Fruit fly (Drosophila melanogaster): Measurements from ENCODE around the gene Rab7.

Rab7 gene

DNA sequence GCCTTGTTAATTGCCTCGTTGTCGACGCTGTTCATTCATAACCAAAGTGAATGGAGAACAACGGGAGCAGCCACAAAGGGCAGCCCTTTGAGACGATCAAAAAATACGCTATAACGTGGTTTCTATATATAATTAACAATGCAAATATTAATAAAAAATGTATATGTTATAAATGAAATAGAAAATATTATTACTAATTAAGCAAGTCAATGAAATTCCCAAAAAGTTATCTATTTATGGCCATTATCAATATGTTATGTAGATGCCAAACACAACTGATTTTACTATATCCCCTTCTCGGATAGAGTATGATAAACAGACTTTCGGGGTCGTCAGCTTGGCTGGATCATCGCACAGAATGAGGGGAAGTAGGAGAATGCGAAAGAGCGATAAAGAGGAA, 23.4 kb upstream of the Rab7 start:
- TF ChIP-seq Sin3A (optimal IDR thresholded peaks at IDR 0.05) = no peak
- no peak for TF ChIP-seq h (optimal IDR thresholded peaks at IDR 0.05)
- TF ChIP-seq insv (optimal IDR thresholded peaks at IDR 0.05) = no peak
- no peak for TF ChIP-seq ttk (optimal IDR thresholded peaks at IDR 0.05)
- TF ChIP-seq Myc (optimal IDR thresholded peaks at IDR 0.05) = no peak
- TF ChIP-seq psq (optimal IDR thresholded peaks at IDR 0.05) = no peak

dm6 chr3R:23971208-23971607, 21.6 kb upstream of the Rab7 start:
- TF ChIP-seq insv (optimal IDR thresholded peaks at IDR 0.05) = no peak

- TF ChIP-seq insv (optimal IDR thresholded peaks at IDR 0.05) (no peak), h (optimal IDR thresholded peaks at IDR 0.05) (no peak), Myc (optimal IDR thresholded peaks at IDR 0.05) (no peak), psq (optimal IDR thresholded peaks at IDR 0.05) (no peak), Sin3A (optimal IDR thresholded peaks at IDR 0.05) (no peak), ttk (optimal IDR thresholded peaks at IDR 0.05) (no peak)
Observed at dm6 chr3R:23971764-23972163, 21.0 kb upstream of the Rab7 start.

- TF ChIP-seq Sin3A (optimal IDR thresholded peaks at IDR 0.05) (no peak), Myc (optimal IDR thresholded peaks at IDR 0.05) (no peak), ttk (optimal IDR thresholded peaks at IDR 0.05) (no peak), h (optimal IDR thresholded peaks at IDR 0.05) (no peak), psq (optimal IDR thresholded peaks at IDR 0.05) (no peak), insv (optimal IDR thresholded peaks at IDR 0.05) (no peak)
Observed at dm6 chr3R:23981645-23982044, 11.2 kb upstream of the Rab7 start.

DNA sequence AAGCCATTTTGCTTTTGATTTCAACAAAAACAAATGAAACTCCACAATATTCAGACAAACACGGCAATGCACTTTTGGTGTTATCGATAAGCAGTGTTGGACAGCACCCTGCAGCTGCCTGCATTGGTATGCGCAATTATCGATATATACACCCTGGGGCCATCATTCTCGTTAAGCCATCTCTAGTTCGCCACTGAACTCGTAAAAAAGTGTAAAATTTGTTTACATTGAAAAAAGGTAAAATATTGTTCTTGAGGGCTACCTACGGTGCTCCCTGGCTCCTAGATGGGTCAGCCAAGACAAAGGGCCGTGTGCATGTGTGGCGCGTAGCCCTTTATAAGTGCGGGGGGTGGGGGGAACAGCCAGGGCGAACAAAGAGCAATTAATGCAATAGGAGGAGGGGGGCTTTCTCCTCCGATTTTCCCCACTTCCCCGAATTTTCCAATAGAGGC, 6.3 kb upstream of the Rab7 start, which contains the start of the genes CG13603 and CG5902:
TSS of gene CG13603 (minus strand) at position 91 of the 452 bp plus-strand sequence.
TSS of gene CG5902 (plus strand) at position 164 of the 452 bp plus-strand sequence.
- TF ChIP-seq insv (optimal IDR thresholded peaks at IDR 0.05) = no peak
- TF ChIP-seq ttk (optimal IDR thresholded peaks at IDR 0.05) = no peak
- TF ChIP-seq Myc (optimal IDR thresholded peaks at IDR 0.05) = no peak
- TF ChIP-seq Sin3A (optimal IDR thresholded peaks at IDR 0.05) = no peak
- TF ChIP-seq psq (optimal IDR thresholded peaks at IDR 0.05) = no peak
- no peak for TF ChIP-seq h (optimal IDR thresholded peaks at IDR 0.05)

DNA sequence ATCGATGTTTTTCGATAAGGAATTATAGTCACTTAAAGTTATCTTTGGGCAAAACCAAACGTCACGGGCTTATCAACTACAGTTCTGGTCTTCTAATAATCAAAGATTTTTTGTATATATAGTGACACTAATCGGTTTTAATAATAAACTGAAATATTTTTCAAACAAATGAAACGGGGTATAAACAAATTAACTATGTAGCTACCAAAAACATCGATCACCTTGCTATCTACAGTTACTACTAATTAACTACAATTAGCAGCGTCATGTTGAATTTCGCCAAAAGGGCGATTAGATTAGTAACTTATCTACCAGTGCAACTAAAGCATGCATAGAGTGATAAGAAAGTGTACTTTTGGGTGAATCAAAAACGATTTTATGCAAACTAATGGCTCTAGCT, 1.4 kb upstream of the Rab7 start:
- TF ChIP-seq psq (optimal IDR thresholded peaks at IDR 0.05) = no peak
- no peak for TF ChIP-seq Myc (optimal IDR thresholded peaks at IDR 0.05)
- no peak for TF ChIP-seq h (optimal IDR thresholded peaks at IDR 0.05)
- TF ChIP-seq Sin3A (optimal IDR thresholded peaks at IDR 0.05) = no peak
- TF ChIP-seq insv (optimal IDR thresholded peaks at IDR 0.05) = no peak
- TF ChIP-seq ttk (optimal IDR thresholded peaks at IDR 0.05) = no peak

DNA sequence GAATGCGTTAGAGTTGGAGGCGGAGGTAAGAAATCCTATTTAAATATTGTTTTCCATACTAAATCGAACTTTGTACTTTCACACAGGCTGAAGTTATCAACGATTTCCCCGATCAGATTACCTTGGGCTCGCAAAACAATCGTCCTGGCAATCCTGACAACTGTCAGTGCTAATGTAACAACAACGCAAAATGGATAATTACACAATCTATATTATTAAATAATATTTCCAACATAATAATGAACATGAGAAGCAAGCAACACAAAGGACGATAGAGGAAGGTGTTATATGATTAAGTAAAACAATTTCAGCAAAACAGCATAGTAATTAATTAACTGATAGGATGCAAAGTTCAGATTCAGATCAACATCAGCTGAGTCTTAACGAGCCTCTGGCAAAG, 1.8 kb downstream of the Rab7 start:
- TF ChIP-seq Myc (optimal IDR thresholded peaks at IDR 0.05) = no peak
- no peak for TF ChIP-seq Sin3A (optimal IDR thresholded peaks at IDR 0.05)
- TF ChIP-seq insv (optimal IDR thresholded peaks at IDR 0.05) = no peak
- no peak for TF ChIP-seq h (optimal IDR thresholded peaks at IDR 0.05)
- no peak for TF ChIP-seq psq (optimal IDR thresholded peaks at IDR 0.05)
- TF ChIP-seq ttk (optimal IDR thresholded peaks at IDR 0.05) = no peak

DNA sequence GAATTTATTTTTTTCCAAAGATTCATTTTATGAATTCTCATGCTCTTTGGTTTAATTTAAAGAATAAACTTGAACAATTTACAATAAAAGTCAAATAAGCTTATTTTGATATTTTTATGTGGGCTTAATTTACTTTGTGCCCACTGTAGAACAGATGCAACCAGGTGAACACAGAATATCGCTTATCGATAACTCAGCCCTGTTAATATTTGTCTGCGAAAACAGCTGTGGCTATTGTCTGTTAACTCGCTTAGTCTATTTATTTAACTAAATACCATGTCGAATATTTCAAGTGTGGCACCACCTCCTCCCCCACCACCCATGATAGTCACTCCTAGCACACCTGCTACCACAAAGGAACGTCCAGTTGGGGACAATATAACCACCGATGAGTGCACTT, 2.7 kb downstream of the Rab7 start, which contains the start of gene CG33108:
TSS of gene CG33108 (plus strand) at position 200 of the 400 bp plus-strand sequence.
- TF ChIP-seq ttk (optimal IDR thresholded peaks at IDR 0.05) (no peak), Myc (optimal IDR thresholded peaks at IDR 0.05) (no peak), Sin3A (optimal IDR thresholded peaks at IDR 0.05) (no peak), psq (optimal IDR thresholded peaks at IDR 0.05) (no peak), h (optimal IDR thresholded peaks at IDR 0.05) (no peak), insv (optimal IDR thresholded peaks at IDR 0.05) (no peak)

DNA sequence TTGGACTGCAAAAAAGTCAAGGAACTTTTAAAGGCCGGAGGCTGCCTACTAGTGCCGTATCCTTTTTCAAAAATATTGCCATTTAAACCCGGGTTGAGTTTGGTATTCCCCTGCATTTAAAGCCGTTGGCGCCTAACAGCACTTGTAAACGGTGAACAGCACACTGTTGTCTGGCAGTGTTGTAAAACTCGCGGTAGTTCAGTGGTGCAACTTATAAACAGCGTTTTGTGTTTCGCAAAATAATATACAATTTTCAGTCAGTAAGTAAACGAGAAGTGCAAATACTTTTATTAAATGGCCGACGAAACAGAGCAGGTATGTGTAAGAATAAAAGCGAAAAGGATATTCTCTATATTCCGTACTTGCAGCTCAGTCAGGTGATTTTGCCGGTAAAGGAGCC, 3.4 kb downstream of the Rab7 start, which contains the start of gene LSm3:
TSS of gene LSm3 (plus strand) at position 39 of the 400 bp plus-strand sequence.
- TF ChIP-seq insv (optimal IDR thresholded peaks at IDR 0.05) (no peak), Sin3A (optimal IDR thresholded peaks at IDR 0.05) (no peak), Myc (optimal IDR thresholded peaks at IDR 0.05) (no peak), ttk (optimal IDR thresholded peaks at IDR 0.05) (no peak), psq (optimal IDR thresholded peaks at IDR 0.05) (no peak), h (optimal IDR thresholded peaks at IDR 0.05) (no peak)

DNA sequence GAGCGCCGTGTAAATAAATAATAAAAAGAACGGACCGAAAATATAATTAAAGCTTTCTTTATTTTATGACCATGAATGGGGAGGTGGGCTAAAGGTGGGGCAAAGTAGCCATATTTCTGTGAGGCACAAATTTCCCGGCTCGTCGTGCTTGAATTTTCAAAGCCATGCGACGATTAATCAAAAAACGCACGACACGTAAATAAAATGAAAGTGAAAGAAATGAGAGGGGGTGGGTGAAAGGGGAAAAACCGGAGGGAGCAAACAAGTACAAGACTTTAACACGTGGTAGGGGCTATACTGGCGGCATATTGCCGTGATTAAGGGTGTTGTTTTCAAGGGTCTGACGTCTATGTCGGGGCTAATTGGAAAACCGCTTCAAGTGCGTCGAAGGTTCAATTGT, 8.3 kb downstream of the Rab7 start:
- TF ChIP-seq ttk (optimal IDR thresholded peaks at IDR 0.05) (no peak), psq (optimal IDR thresholded peaks at IDR 0.05) (no peak)

- TF ChIP-seq insv (optimal IDR thresholded peaks at IDR 0.05) = no peak
- TF ChIP-seq psq (optimal IDR thresholded peaks at IDR 0.05) = no peak
Observed at dm6 chr3R:24003948-24004347, 11.1 kb downstream of the Rab7 start.

DNA sequence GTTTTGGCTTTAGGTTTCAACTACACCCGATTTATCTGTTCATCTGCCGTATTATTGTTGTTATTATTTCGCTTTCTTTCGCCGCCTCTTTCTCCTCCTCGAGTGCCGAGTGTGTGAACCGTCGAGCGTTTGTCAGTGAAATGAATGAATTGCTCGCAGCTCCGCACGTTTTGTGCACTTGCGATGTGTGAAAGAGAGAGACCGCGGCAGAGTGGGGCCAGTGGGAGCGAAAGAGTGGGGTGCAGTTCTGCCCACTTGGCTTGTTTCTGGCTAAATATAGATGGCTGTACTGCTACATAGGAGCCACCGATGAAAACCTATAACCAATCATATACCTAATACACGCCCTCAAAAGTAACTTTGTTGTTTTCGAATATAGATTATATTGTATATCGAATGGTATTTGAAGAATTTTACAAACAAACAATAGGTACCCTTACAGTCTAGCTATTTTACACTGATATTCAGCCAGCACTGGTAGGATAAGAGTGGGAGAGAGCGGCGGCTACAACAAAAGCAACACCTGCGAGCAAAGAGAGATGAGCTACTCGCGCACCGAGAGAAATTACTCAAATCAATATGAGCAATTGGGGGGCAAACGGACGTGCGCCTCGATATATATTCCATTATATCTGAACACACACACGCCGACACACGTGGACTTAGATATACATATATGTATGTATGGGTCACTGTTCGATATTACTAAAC, 13.8 kb downstream of the Rab7 start:
- TF ChIP-seq Sin3A (optimal IDR thresholded peaks at IDR 0.05) = no peak
- no peak for TF ChIP-seq Myc (optimal IDR thresholded peaks at IDR 0.05)
- TF ChIP-seq h (optimal IDR thresholded peaks at IDR 0.05) = no peak
- TF ChIP-seq insv (optimal IDR thresholded peaks at IDR 0.05) = no peak
- TF ChIP-seq psq (optimal IDR thresholded peaks at IDR 0.05) = no peak
- no peak for TF ChIP-seq ttk (optimal IDR thresholded peaks at IDR 0.05)

DNA sequence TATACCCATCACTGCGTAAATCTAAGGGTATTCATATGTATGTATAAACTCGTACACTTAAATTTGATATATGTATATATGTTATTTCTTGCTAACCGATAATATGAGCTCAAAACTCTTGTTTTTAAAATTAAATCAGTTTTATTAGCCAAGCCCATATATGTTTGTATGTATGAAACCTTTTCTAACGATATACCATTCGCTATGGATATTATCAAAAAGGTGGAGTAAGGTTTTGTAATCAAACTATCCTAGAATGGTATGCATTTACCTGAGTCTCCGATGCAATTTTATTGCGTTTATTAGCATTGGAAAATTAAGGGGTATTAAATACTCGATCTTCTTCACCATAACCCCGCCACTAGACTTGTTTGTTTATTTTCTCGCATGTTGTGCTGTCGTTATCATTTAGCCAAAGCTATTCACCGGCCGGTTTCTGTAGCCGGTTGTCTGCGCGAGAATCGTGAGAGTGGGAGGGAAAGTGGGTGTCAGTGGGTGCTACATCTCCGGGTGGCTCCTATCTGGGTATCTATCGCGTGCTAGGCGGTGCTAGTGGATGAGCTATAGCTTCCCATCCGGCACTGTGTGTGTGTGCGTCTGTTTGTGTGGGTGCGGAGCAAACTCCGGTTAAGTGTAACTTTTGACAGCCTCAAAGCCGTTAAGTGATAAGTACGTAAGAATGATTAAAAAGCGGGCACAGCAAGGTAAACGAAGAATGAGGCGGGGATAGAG, 15.1 kb downstream of the Rab7 start:
- no peak for TF ChIP-seq Myc (optimal IDR thresholded peaks at IDR 0.05)
- TF ChIP-seq ttk (optimal IDR thresholded peaks at IDR 0.05) = no peak

All from Kc167 (cell line).